Worm (Caenorhabditis elegans) whole organism, young adult: Measurements from ENCODE around the gene ZK550.6.

Experiments used
- B0336.3 ChIP-seq: fragments of 200-800 bp; sonication (Bioruptor generic); IDR thresholded peaks from 2 replicates; pipeline ENCODE4 v1.3.6; 2022; ENCODE audit warnings: missing genetic modification characterization, missing compliant biosample characterization
- attf-6 ChIP-seq: fragments of 200-800 bp; sonication (Bioruptor generic); IDR thresholded peaks from 2 replicates; pipeline ENCODE4 v1.3.6; 2022; ENCODE audit warnings: missing genetic modification reagents, missing genetic modification characterization, missing compliant biosample characterization
- ceh-79 ChIP-seq: sonication (generic microtip); optimal IDR thresholded peaks from 2 replicates; lab custom pipeline; 2017; ENCODE audit warnings: mild to moderate bottlenecking, missing genetic modification characterization, missing compliant biosample characterization
- ceh-91 ChIP-seq: fragments of 200-800 bp; sonication (Bioruptor generic); IDR thresholded peaks from 2 replicates; pipeline ENCODE4 v1.3.6; 2022; ENCODE audit warnings: missing genetic modification reagents, missing genetic modification characterization, missing compliant biosample characterization
- dpl-1 ChIP-seq: fragments of 150-350 bp; optimal IDR thresholded peaks from 2 replicates; lab custom pipeline; 2014; ENCODE audit warnings: missing biosample characterization, missing genetic modification reagents, missing genetic modification characterization
- lin-35 ChIP-seq, 3 experiments: fragments of 150-350 bp in 2 of 3; sonication (generic microtip) in 1 of 3; optimal IDR thresholded peaks; 2 replicates each; lab custom pipeline; 2014 to 2018; ENCODE audit warnings: missing biosample characterization in 3 of 3, missing genetic modification characterization in 3 of 3, missing genetic modification reagents in 3 of 3
- snpc-3.4 ChIP-seq: sonication (generic microtip); optimal IDR thresholded peaks from 2 replicates; lab custom pipeline; 2017; ENCODE audit warnings: missing genetic modification characterization, mild to moderate bottlenecking, missing compliant biosample characterization, antibody characterized with exemption, moderate library complexity, missing genotype, missing genetic modification reagents
- unc-62 ChIP-seq: fragments of 150-350 bp; optimal IDR thresholded peaks from 2 replicates; lab custom pipeline; 2014; ENCODE audit warnings: missing biosample characterization, missing genetic modification reagents, missing genetic modification characterization

- no peak for TF ChIP-seq unc-62 (GFP tag; lab: Kevin White, UChicago)
- TF ChIP-seq ceh-79: no peak
- no peak for TF ChIP-seq ceh-91 (GFP tag; lab: Robert Waterston, UW)
- TF ChIP-seq B0336.3 (GFP tag; lab: Robert Waterston, UW): no peak
- TF ChIP-seq attf-6 (GFP tag; lab: Robert Waterston, UW): no peak
- no peak for TF ChIP-seq dpl-1 (GFP tag; lab: Kevin White, UChicago)
- no peak for TF ChIP-seq lin-35 (GFP tag; optimal IDR thresholded peaks at IDR 0.05; lab: Kevin White, UChicago)
- TF ChIP-seq snpc-3.4 (tag; lab: Kevin White, UChicago): no peak
Observed at ce11 chrIV:17265279-17265678, 3.0 kb upstream of the ZK550.6 start, which contains the start of gene str-187.
